Fruit fly (Drosophila melanogaster): ENCODE measurements around the gene Ndc80.

The Ndc80 gene

dm6 chrX:13615992-13616391 lies 4.1 kb upstream of the Ndc80 start (continued):
- TF ChIP-seq Sox15 (GFP tag; optimal IDR thresholded peaks at IDR 0.05) (no peak), Hr4 (GFP tag; optimal IDR thresholded peaks at IDR 0.05) (no peak), CG8319 (GFP tag; optimal IDR thresholded peaks at IDR 0.05) (no peak), ss (GFP tag; optimal IDR thresholded peaks at IDR 0.05) (no peak), lz (GFP tag; optimal IDR thresholded peaks at IDR 0.05) (no peak), CG3032 (tag; optimal IDR thresholded peaks at IDR 0.05) (peak; percentile 8), dsx (GFP tag; optimal IDR thresholded peaks at IDR 0.05; ENCODE audit: poor library complexity, severe bottlenecking) (no peak), CG15336 (GFP tag; IDR thresholded peaks at IDR 0.05) (peak; percentile 28; the same call in 1 of the 2 replicates), dac (GFP tag; optimal IDR thresholded peaks at IDR 0.05) (no peak), achi (GFP tag; optimal IDR thresholded peaks at IDR 0.05) (no peak)

- TF ChIP-seq esn (GFP tag; optimal IDR thresholded peaks at IDR 0.05) (peak; percentile 10), cyc (GFP tag; optimal IDR thresholded peaks at IDR 0.05) (no peak), CG3032 (tag; optimal IDR thresholded peaks at IDR 0.05) (peak; percentile 24)
These were observed 5.8 kb downstream of the Ndc80 start for dm6 chrX:13605942-13606491.

- TF ChIP-seq CG6276 (GFP tag; optimal IDR thresholded peaks at IDR 0.05) (no peak), Sox15 (GFP tag; optimal IDR thresholded peaks at IDR 0.05) (no peak), Met (GFP tag; optimal IDR thresholded peaks at IDR 0.05) (no peak), CG16779 (tag; optimal IDR thresholded peaks at IDR 0.05) (no peak), CG11294 (GFP tag; IDR thresholded peaks at IDR 0.05) (no peak), Ets96B (tag; optimal IDR thresholded peaks at IDR 0.05) (no peak), fkh (GFP tag; optimal IDR thresholded peaks at IDR 0.05) (no peak), Sox14 (GFP tag; optimal IDR thresholded peaks at IDR 0.05) (no peak), CG3032 (tag; optimal IDR thresholded peaks at IDR 0.05) (no peak), Sox102F (GFP tag; optimal IDR thresholded peaks at IDR 0.05) (no peak), net (GFP tag; optimal IDR thresholded peaks at IDR 0.05) (no peak), CG11762 (GFP tag; optimal IDR thresholded peaks at IDR 0.05; ENCODE audit: insufficient read depth) (no peak), spab (GFP tag; optimal IDR thresholded peaks at IDR 0.05) (no peak), svp (GFP tag) (no peak), CG32006 (GFP tag; optimal IDR thresholded peaks at IDR 0.05) (no peak), achi (GFP tag; optimal IDR thresholded peaks at IDR 0.05) (no peak), Eip93F (GFP tag; optimal IDR thresholded peaks at IDR 0.05) (no peak), CG1621 (tag; optimal IDR thresholded peaks at IDR 0.05) (no peak), fd85E (GFP tag; optimal IDR thresholded peaks at IDR 0.05) (no peak), dac (GFP tag; optimal IDR thresholded peaks at IDR 0.05) (no peak)
These were observed 6.5 kb downstream of the Ndc80 start, which contains the start of gene CG11178 for dm6 chrX:13605381-13605780. Gene CG11178 (plus strand): TSS chrX:13605681.

- no peak for TF ChIP-seq fd59A (GFP tag; optimal IDR thresholded peaks at IDR 0.05)
- no peak for TF ChIP-seq lz (GFP tag; optimal IDR thresholded peaks at IDR 0.05)
- TF ChIP-seq pdm3 (GFP tag; optimal IDR thresholded peaks at IDR 0.05) = no peak
- no peak for TF ChIP-seq achi (GFP tag; optimal IDR thresholded peaks at IDR 0.05)
- TF ChIP-seq Gug (GFP tag; IDR thresholded peaks at IDR 0.05) = no peak
- no peak for TF ChIP-seq CG11902 (GFP tag; optimal IDR thresholded peaks at IDR 0.05)
- TF ChIP-seq Smox (GFP tag; optimal IDR thresholded peaks at IDR 0.05) = no peak
These were observed 7.4 kb downstream of the Ndc80 start for dm6 chrX:13604499-13604898.
